Worm (Caenorhabditis elegans) whole organism, early embryonic: ENCODE results near the gene clec-2.

ENCODE experiments used
- ama-1 ChIP-seq: fragments of 150-350 bp; optimal IDR thresholded peaks from 2 replicates; lab custom pipeline; 2014
- ceh-13 ChIP-seq: fragments of 200-800 bp; sonication (Bioruptor generic); optimal IDR thresholded peaks from 2 replicates; lab custom pipeline; 2018; ENCODE audit warnings: mild to moderate bottlenecking, missing genetic modification characterization, missing compliant biosample characterization
- hmbx-1 ChIP-seq: sonication (generic microtip); optimal IDR thresholded peaks from 2 replicates; lab custom pipeline; 2016; ENCODE audit warnings: mild to moderate bottlenecking, missing genetic modification characterization, missing compliant biosample characterization
- hnd-1 ChIP-seq: sonication (generic microtip); optimal IDR thresholded peaks from 2 replicates; lab custom pipeline; 2016; ENCODE audit warnings: missing genetic modification characterization, missing compliant biosample characterization
- sea-1 ChIP-seq: fragments of 200-800 bp; sonication (Bioruptor generic); conservative IDR thresholded peaks from 2 replicates; pipeline ENCODE4 v1.3.6; 2022; ENCODE audit warnings: missing genetic modification characterization, missing compliant biosample characterization
- tbx-11 ChIP-seq: fragments of 200-800 bp; sonication (Bioruptor generic); IDR thresholded peaks from 2 replicates; pipeline ENCODE4 v1.3.6; 2022; ENCODE audit warnings: missing genetic modification characterization, missing compliant biosample characterization

DNA sequence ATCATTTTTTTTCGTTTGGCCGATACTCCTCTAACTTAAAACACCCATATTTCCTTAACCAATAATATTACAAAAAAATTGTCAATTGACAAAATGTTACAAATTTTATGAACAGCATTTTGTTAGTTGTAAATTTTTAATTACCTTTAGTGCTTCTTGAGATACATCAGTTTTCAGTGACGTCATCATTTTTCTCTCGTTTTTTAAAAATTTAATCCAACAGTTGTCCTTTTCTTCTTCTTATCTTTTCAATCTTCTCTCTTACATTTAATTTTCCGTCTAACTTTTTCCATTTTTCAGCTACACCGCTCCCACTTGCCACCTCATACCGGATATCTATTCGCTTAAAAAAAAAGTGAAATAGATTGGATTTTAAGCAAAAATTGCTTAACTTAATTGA is 26.5 kb downstream of the clec-2 start, which contains the start of gene lido-8:
- TF ChIP-seq tbx-11 (GFP tag; lab: Robert Waterston, UW): no peak
- TF ChIP-seq hnd-1 (tag; lab: Kevin White, UChicago): no peak
- TF ChIP-seq ama-1 (lab: Kevin White, UChicago): no peak
- no peak for TF ChIP-seq sea-1 (GFP tag; lab: Robert Waterston, UW)
- no peak for TF ChIP-seq ceh-13
- TF ChIP-seq hmbx-1 (tag; lab: Kevin White, UChicago): no peak
